Fruit fly (Drosophila melanogaster) whole organism, embryonic: Measurements from ENCODE around the gene Pgm1.
A peak's percentile ranks its signal among the peaks of the same experiment; 100 is the strongest.

Experiments used
- Aef1 ChIP-seq: fragments of 200-800 bp; sonication (Bioruptor generic); IDR thresholded peaks from 3 replicates; pipeline ENCODE4 v1.3.6; 2022; ENCODE audit warnings: missing biosample characterization, missing genetic modification characterization
- CG13424 ChIP-seq: fragments of 200-800 bp; sonication (Bioruptor generic); optimal IDR thresholded peaks from 2 replicates; lab custom pipeline; 2019; ENCODE audit warnings: missing biosample characterization, mild to moderate bottlenecking, missing genetic modification characterization, moderate library complexity
- CG15601 ChIP-seq: fragments of 200-800 bp; sonication (Bioruptor generic); optimal IDR thresholded peaks from 3 replicates; lab custom pipeline; 2019; ENCODE audit warnings: missing biosample characterization, mild to moderate bottlenecking, missing genetic modification characterization, moderate library complexity
- CG1602 ChIP-seq: fragments of 200-800 bp; sonication (Bioruptor generic); optimal IDR thresholded peaks from 3 replicates; lab custom pipeline; 2016; ENCODE audit warnings: missing biosample characterization, missing genetic modification characterization
- CG18619 ChIP-seq: fragments of 200-800 bp; sonication (Bioruptor generic); optimal IDR thresholded peaks from 3 replicates; lab custom pipeline; 2017; ENCODE audit warnings: missing biosample characterization, mild to moderate bottlenecking, missing genetic modification characterization
- CG2120 ChIP-seq: fragments of 200-800 bp; sonication (Bioruptor generic); optimal IDR thresholded peaks from 3 replicates; lab custom pipeline; 2016; ENCODE audit warnings: missing biosample characterization, missing genetic modification characterization
- CG2129 ChIP-seq: fragments of 200-800 bp; sonication (Bioruptor generic); IDR thresholded peaks from 2 replicates; pipeline ENCODE4 v1.3.6; 2022; ENCODE audit warnings: missing biosample characterization, missing genetic modification characterization; ENCODE audit not compliant: partially characterized antibody
- CG31441 ChIP-seq: fragments of 200-800 bp; sonication (Bioruptor generic); IDR thresholded peaks from 2 replicates; pipeline ENCODE4 v1.3.6; 2022; ENCODE audit warnings: missing biosample characterization, missing genetic modification characterization
- CG3995 ChIP-seq: fragments of 200-800 bp; sonication (Bioruptor generic); optimal IDR thresholded peaks from 3 replicates; lab custom pipeline; 2016; ENCODE audit warnings: missing biosample characterization, missing genetic modification characterization
- CG4282 ChIP-seq: fragments of 200-800 bp; sonication (Bioruptor generic); optimal IDR thresholded peaks from 2 replicates; lab custom pipeline; 2016; ENCODE audit warnings: missing biosample characterization, missing genetic modification characterization
- CG6689 ChIP-seq: fragments of 200-800 bp; sonication (Bioruptor generic); IDR thresholded peaks from 2 replicates; pipeline ENCODE4 v1.3.6; 2022; ENCODE audit warnings: missing biosample characterization, missing genetic modification characterization
- CG6765 ChIP-seq: fragments of 200-800 bp; sonication (Bioruptor generic); optimal IDR thresholded peaks from 3 replicates; lab custom pipeline; 2017; ENCODE audit warnings: missing biosample characterization, mild to moderate bottlenecking, missing genetic modification characterization
- CG7963 ChIP-seq: fragments of 200-800 bp; sonication (Bioruptor generic); IDR thresholded peaks from 3 replicates; pipeline ENCODE4 v1.3.6; 2022; ENCODE audit warnings: missing biosample characterization, missing genetic modification characterization; ENCODE audit not compliant: partially characterized antibody
- CG8924 ChIP-seq: fragments of 200-800 bp; optimal IDR thresholded peaks from 3 replicates; lab custom pipeline; 2019; ENCODE audit warnings: missing biosample characterization, mild to moderate bottlenecking, missing genetic modification characterization, moderate library complexity
- CG9609 ChIP-seq: fragments of 200-800 bp; sonication (Bioruptor generic); optimal IDR thresholded peaks from 3 replicates; lab custom pipeline; 2016; ENCODE audit warnings: missing biosample characterization, missing genetic modification characterization
- CG9817 ChIP-seq: fragments of 200-800 bp; sonication (Bioruptor generic); optimal IDR thresholded peaks from 2 replicates; lab custom pipeline; 2018; ENCODE audit warnings: missing biosample characterization, mild to moderate bottlenecking, missing genetic modification characterization, moderate library complexity
- CHES-1-like ChIP-seq: fragments of 200-800 bp; sonication (Bioruptor generic); optimal IDR thresholded peaks from 2 replicates; lab custom pipeline; 2016; ENCODE audit warnings: missing biosample characterization, missing genetic modification characterization
- CTCF ChIP-seq: fragments of 200-800 bp; sonication (Bioruptor generic); optimal IDR thresholded peaks from 2 replicates; lab custom pipeline; 2017; ENCODE audit warnings: missing biosample characterization, mild to moderate bottlenecking, missing genetic modification characterization, moderate library complexity
- Dbx ChIP-seq: fragments of 200-800 bp; sonication (Bioruptor generic); IDR thresholded peaks from 3 replicates; pipeline ENCODE4 v1.3.6; 2022; ENCODE audit warnings: missing biosample characterization, missing genetic modification characterization
- Elba2 ChIP-seq: fragments of 200-800 bp; sonication (Bioruptor generic); optimal IDR thresholded peaks from 3 replicates; lab custom pipeline; 2016; ENCODE audit warnings: missing biosample characterization, missing genetic modification characterization
- Fer3 ChIP-seq: fragments of 200-800 bp; sonication (Bioruptor generic); optimal IDR thresholded peaks from 2 replicates; lab custom pipeline; 2018; ENCODE audit warnings: missing biosample characterization, mild to moderate bottlenecking, missing genetic modification characterization, moderate library complexity
- Hmr ChIP-seq: fragments of 200-800 bp; sonication (Bioruptor generic); optimal IDR thresholded peaks from 3 replicates; lab custom pipeline; 2017; ENCODE audit warnings: mild to moderate bottlenecking, missing biosample characterization, missing genetic modification reagents, missing genetic modification characterization
- NfI ChIP-seq: fragments of 200-800 bp; sonication (Bioruptor generic); optimal IDR thresholded peaks from 3 replicates; lab custom pipeline; 2018; ENCODE audit warnings: missing biosample characterization, mild to moderate bottlenecking, missing genetic modification characterization, moderate library complexity
- Pdp1 ChIP-seq, 2 experiments: fragments of 200-800 bp; sonication (Bioruptor generic); optimal IDR thresholded peaks; 3 replicates each; lab custom pipeline; 2016; ENCODE audit warnings: missing biosample characterization in 2 of 2, missing genetic modification characterization in 2 of 2, mild to moderate bottlenecking in 1 of 2, moderate library complexity in 1 of 2
- Rfx ChIP-seq: fragments of 200-800 bp; sonication (Bioruptor generic); IDR thresholded peaks from 2 replicates; pipeline ENCODE4 v1.3.6; 2022; ENCODE audit warnings: missing biosample characterization, missing genetic modification characterization
- Scr ChIP-seq: fragments of 200-800 bp; sonication (Bioruptor generic); IDR thresholded peaks from 2 replicates; pipeline ENCODE4 v1.3.6; 2022; ENCODE audit warnings: missing biosample characterization, missing genetic modification characterization; ENCODE audit not compliant: partially characterized antibody
- Sry-β ChIP-seq: fragments of 200-800 bp; sonication (Bioruptor generic); optimal IDR thresholded peaks from 2 replicates; lab custom pipeline; 2018; ENCODE audit warnings: missing biosample characterization, mild to moderate bottlenecking, missing genetic modification characterization, moderate library complexity
- amos ChIP-seq: fragments of 200-800 bp; sonication (Bioruptor generic); IDR thresholded peaks from 2 replicates; pipeline ENCODE4 v1.3.6; 2022; ENCODE audit warnings: missing biosample characterization, missing genetic modification characterization; ENCODE audit not compliant: partially characterized antibody
- ara ChIP-seq: fragments of 200-800 bp; sonication (Bioruptor generic); IDR thresholded peaks from 2 replicates; pipeline ENCODE4 v1.3.6; 2022; ENCODE audit warnings: missing biosample characterization, missing genetic modification characterization
- ato ChIP-seq: fragments of 200-800 bp; sonication (Bioruptor generic); IDR thresholded peaks from 2 replicates; pipeline ENCODE4 v1.3.6; 2022; ENCODE audit warnings: missing biosample characterization, missing genetic modification characterization; ENCODE audit not compliant: partially characterized antibody
- az2 ChIP-seq: fragments of 200-800 bp; sonication (Bioruptor generic); optimal IDR thresholded peaks from 3 replicates; lab custom pipeline; 2016; ENCODE audit warnings: missing biosample characterization, missing genetic modification characterization
- bigmax ChIP-seq: fragments of 200-800 bp; sonication (Bioruptor generic); optimal IDR thresholded peaks from 2 replicates; lab custom pipeline; 2018; ENCODE audit warnings: missing biosample characterization, mild to moderate bottlenecking, missing genetic modification characterization
- bowl ChIP-seq: fragments of 200-800 bp; sonication (Bioruptor generic); IDR thresholded peaks from 2 replicates; pipeline ENCODE4 v1.3.6; 2022; ENCODE audit warnings: missing biosample characterization, missing genetic modification characterization
- ci ChIP-seq: fragments of 200-800 bp; sonication (Bioruptor generic); IDR thresholded peaks from 3 replicates; pipeline ENCODE4 v1.3.6; 2022; ENCODE audit warnings: missing biosample characterization, missing genetic modification characterization
- danr ChIP-seq: fragments of 200-800 bp; sonication (Bioruptor generic); IDR thresholded peaks from 2 replicates; pipeline ENCODE4 v1.3.6; 2022; ENCODE audit warnings: missing biosample characterization, missing genetic modification characterization
- dpn ChIP-seq, 2 experiments: fragments of 200-800 bp; sonication (Bioruptor generic); optimal IDR thresholded peaks; 3 replicates each; lab custom pipeline; 2016; ENCODE audit warnings: missing biosample characterization in 2 of 2, missing genetic modification characterization in 2 of 2
- exex ChIP-seq: fragments of 200-800 bp; sonication (Bioruptor generic); optimal IDR thresholded peaks from 4 replicates; lab custom pipeline; 2018; ENCODE audit warnings: missing biosample characterization, mild to moderate bottlenecking, missing genetic modification characterization, moderate library complexity
- gce ChIP-seq: fragments of 200-800 bp; sonication (Bioruptor generic); IDR thresholded peaks from 3 replicates; pipeline ENCODE4 v1.3.6; 2022; ENCODE audit warnings: missing biosample characterization, missing genetic modification characterization
- gem ChIP-seq: fragments of 200-800 bp; sonication (Bioruptor generic); optimal IDR thresholded peaks from 2 replicates; lab custom pipeline; 2019; ENCODE audit warnings: missing biosample characterization, mild to moderate bottlenecking, missing genetic modification characterization, moderate library complexity
- gsb-n ChIP-seq: fragments of 200-800 bp; sonication (Bioruptor generic); optimal IDR thresholded peaks from 3 replicates; lab custom pipeline; 2018; ENCODE audit warnings: missing biosample characterization, mild to moderate bottlenecking, missing genetic modification characterization
- insv ChIP-seq, 2 experiments: fragments of 200-800 bp; sonication (Bioruptor generic); optimal IDR thresholded peaks; 3 replicates each; lab custom pipeline; 2016 to 2018; ENCODE audit warnings: missing biosample characterization in 2 of 2, missing genetic modification characterization in 2 of 2
- jigr1 ChIP-seq: fragments of 200-800 bp; sonication (Bioruptor generic); IDR thresholded peaks from 3 replicates; pipeline ENCODE4 v1.3.6; 2022; ENCODE audit warnings: missing biosample characterization, missing genetic modification characterization
- jumu ChIP-seq: fragments of 200-800 bp; sonication (Bioruptor generic); optimal IDR thresholded peaks from 3 replicates; lab custom pipeline; 2016; ENCODE audit warnings: missing biosample characterization, missing genetic modification characterization
- odd ChIP-seq: fragments of 200-800 bp; sonication (Bioruptor generic); optimal IDR thresholded peaks from 2 replicates; lab custom pipeline; 2017; ENCODE audit warnings: missing biosample characterization, mild to moderate bottlenecking, missing genetic modification characterization
- slbo ChIP-seq: fragments of 200-800 bp; sonication (Bioruptor generic); IDR thresholded peaks from 2 replicates; pipeline ENCODE4 v1.3.6; 2022; ENCODE audit warnings: missing biosample characterization, missing genetic modification characterization
- so ChIP-seq: fragments of 200-800 bp; sonication (Bioruptor generic); IDR thresholded peaks from 3 replicates; pipeline ENCODE4 v1.3.6; 2022; ENCODE audit warnings: missing biosample characterization, missing genetic modification characterization
- sr ChIP-seq: fragments of 200-800 bp; sonication (Bioruptor generic); IDR thresholded peaks from 3 replicates; pipeline ENCODE4 v1.3.6; 2022; ENCODE audit warnings: missing biosample characterization, missing genetic modification characterization
- tna ChIP-seq: fragments of 200-800 bp; sonication (Bioruptor generic); IDR thresholded peaks from 2 replicates; pipeline ENCODE4 v1.3.6; 2022; ENCODE audit warnings: missing biosample characterization, missing genetic modification characterization; ENCODE audit not compliant: partially characterized antibody
- trem ChIP-seq: fragments of 200-800 bp; optimal IDR thresholded peaks from 3 replicates; lab custom pipeline; 2019; ENCODE audit warnings: missing biosample characterization, mild to moderate bottlenecking, missing genetic modification characterization, moderate library complexity

The Pgm1 gene

dm6 chr3L:16164150-16165039 lies 36.1 kb upstream of the Pgm1 start, which contains the start of gene CG5151 (continued):
- TF ChIP-seq CG9817 (tag; lab: Kevin White, UChicago): no peak
- TF ChIP-seq Sry-β (GFP tag; lab: Kevin White, UChicago): no peak
- TF ChIP-seq sr (GFP tag; lab: Robert Waterston, UW): no peak
- TF ChIP-seq gce: no peak
- TF ChIP-seq tna (GFP tag; lab: Robert Waterston, UW): peak; percentile 96
- TF ChIP-seq trem: no peak
- peak; percentile 67 for TF ChIP-seq Aef1 (GFP tag; lab: Robert Waterston, UW)
- no peak for TF ChIP-seq gem (tag; lab: Kevin White, UChicago)
- peak; percentile 89 for TF ChIP-seq CTCF (GFP tag; lab: Kevin White, UChicago)
- TF ChIP-seq insv (GFP tag; optimal IDR thresholded peaks at IDR 0.05; lab: Kevin White, UChicago): no peak
- TF ChIP-seq exex (tag; lab: Kevin White, UChicago): peak; percentile 20
- TF ChIP-seq jumu (GFP tag; lab: Kevin White, UChicago): no peak
- TF ChIP-seq Dbx (GFP tag; lab: Robert Waterston, UW): peak; percentile 28; the same call in 1 of the 3 replicates
- no peak for TF ChIP-seq CG1602 (GFP tag; lab: Kevin White, UChicago)
- TF ChIP-seq CG15601 (tag; lab: Kevin White, UChicago): no peak
- peak; percentile 68 for TF ChIP-seq ci (GFP tag; lab: Robert Waterston, UW)
- TF ChIP-seq CG4282 (GFP tag; lab: Kevin White, UChicago): no peak
- TF ChIP-seq gsb-n (tag; lab: Kevin White, UChicago): no peak
- no peak for TF ChIP-seq CG3995 (GFP tag; lab: Kevin White, UChicago)
- TF ChIP-seq Scr: peak; percentile 69
- TF ChIP-seq CG31441 (GFP tag; lab: Robert Waterston, UW): no peak
- TF ChIP-seq bowl (GFP tag; lab: Robert Waterston, UW): no peak
- peak in 1 of 2 experiments; percentile 95 for TF ChIP-seq Pdp1 (GFP tag; optimal IDR thresholded peaks at IDR 0.05; lab: Kevin White, UChicago)
- peak; percentile 45; the same call in 1 of the 2 replicates for TF ChIP-seq amos (GFP tag; lab: Robert Waterston, UW)
- TF ChIP-seq az2 (GFP tag; lab: Kevin White, UChicago): no peak
- TF ChIP-seq CG6765: peak; percentile 62
- TF ChIP-seq CG6689: no peak
- TF ChIP-seq CG2120 (GFP tag; lab: Kevin White, UChicago): no peak
- peak; percentile 82 for TF ChIP-seq CG7963 (GFP tag; lab: Robert Waterston, UW)
- TF ChIP-seq Fer3 (tag; lab: Kevin White, UChicago): no peak
- TF ChIP-seq CG9609 (GFP tag; lab: Kevin White, UChicago): no peak
- TF ChIP-seq CG18619 (GFP tag; lab: Kevin White, UChicago): no peak
- no peak for TF ChIP-seq NfI (GFP tag; lab: Kevin White, UChicago)
- TF ChIP-seq CHES-1-like (GFP tag; lab: Kevin White, UChicago): peak; percentile 13
- TF ChIP-seq CG13424 (tag; lab: Kevin White, UChicago): no peak
- TF ChIP-seq danr (GFP tag; lab: Robert Waterston, UW): no peak
- TF ChIP-seq so (GFP tag; lab: Robert Waterston, UW): no peak; the same call in 2 of the 3 replicates
- TF ChIP-seq CG8924 (tag; lab: Kevin White, UChicago): peak; percentile 40
- peak; percentile 44; the same call in 1 of the 2 replicates for TF ChIP-seq Rfx
- peak; percentile 88 for TF ChIP-seq ato (GFP tag; lab: Robert Waterston, UW)
- no peak for TF ChIP-seq CG2129 (GFP tag; lab: Robert Waterston, UW)
- TF ChIP-seq dpn (GFP tag; optimal IDR thresholded peaks at IDR 0.05; lab: Kevin White, UChicago): no peak
- peak; percentile 17 for TF ChIP-seq Hmr (GFP tag; lab: Kevin White, UChicago)
- TF ChIP-seq jigr1 (GFP tag; lab: Robert Waterston, UW): no peak
- no peak for TF ChIP-seq ara (GFP tag; lab: Robert Waterston, UW)
- no peak for TF ChIP-seq bigmax (GFP tag; lab: Kevin White, UChicago)
- peak; percentile 17; the same call in 1 of the 2 replicates for TF ChIP-seq slbo (GFP tag; lab: Robert Waterston, UW)
- TF ChIP-seq odd (GFP tag; lab: Kevin White, UChicago): peak; percentile 18
- TF ChIP-seq Elba2 (GFP tag; lab: Kevin White, UChicago): no peak
